Worm (Caenorhabditis elegans) whole organism, L4 larva: ENCODE measurements around the gene clec-204.

Experiments used
- D1046.2 ChIP-seq: fragments of 200-800 bp; sonication (Bioruptor generic); IDR thresholded peaks from 2 replicates; pipeline ENCODE4 v1.3.6; 2022; ENCODE audit warnings: missing genetic modification characterization, missing compliant biosample characterization
- F37D6.2 ChIP-seq: sonication (generic microtip); optimal IDR thresholded peaks from 2 replicates; lab custom pipeline; 2016; ENCODE audit warnings: mild to moderate bottlenecking, missing genetic modification characterization, missing compliant biosample characterization
- F44E2.7 ChIP-seq: fragments of 200-800 bp; sonication (Bioruptor generic); IDR thresholded peaks from 2 replicates; pipeline ENCODE4 v2.1.2; 2022; ENCODE audit warnings: missing genetic modification characterization, missing compliant biosample characterization
- F49E8.2 ChIP-seq: sonication (generic microtip); optimal IDR thresholded peaks from 2 replicates; lab custom pipeline; 2016; ENCODE audit warnings: missing compliant biosample characterization, mild to moderate bottlenecking, missing genetic modification characterization, borderline replicate concordance
- R02D3.7 ChIP-seq: fragments of 150-350 bp; sonication (generic microtip); optimal IDR thresholded peaks from 3 replicates; lab custom pipeline; 2014; ENCODE audit warnings: missing biosample characterization, missing genetic modification characterization
- T26A8.4 ChIP-seq: fragments of 200-800 bp; sonication (Bioruptor generic); IDR thresholded peaks from 2 replicates; pipeline ENCODE4 v1.3.6; 2022; ENCODE audit warnings: missing genetic modification characterization, missing compliant biosample characterization
- Y48G9A.11 ChIP-seq: fragments of 200-800 bp; sonication (Bioruptor generic); IDR thresholded peaks from 2 replicates; pipeline ENCODE4 v1.3.6; 2022; ENCODE audit warnings: missing genetic modification reagents, missing genetic modification characterization, missing compliant biosample characterization
- attf-4 ChIP-seq: sonication (generic microtip); optimal IDR thresholded peaks from 3 replicates; lab custom pipeline; 2017; ENCODE audit warnings: missing biosample characterization, missing genetic modification characterization
- ceh-20 ChIP-seq: fragments of 200-800 bp; sonication (Bioruptor generic); IDR thresholded peaks from 2 replicates; pipeline ENCODE4 v1.3.6; 2022; ENCODE audit warnings: missing genetic modification reagents, missing genetic modification characterization, missing compliant biosample characterization
- ceh-62 ChIP-seq: sonication (generic microtip); optimal IDR thresholded peaks from 2 replicates; lab custom pipeline; 2017; ENCODE audit warnings: missing biosample characterization, missing genetic modification characterization
- ces-1 ChIP-seq: fragments of 150-350 bp; sonication (generic microtip); optimal IDR thresholded peaks from 4 replicates; lab custom pipeline; 2014; ENCODE audit warnings: missing biosample characterization, missing genetic modification reagents, missing genetic modification characterization
- daf-12 ChIP-seq: fragments of 150-350 bp; optimal IDR thresholded peaks from 2 replicates; lab custom pipeline; 2014; ENCODE audit warnings: missing biosample characterization, missing genetic modification reagents, missing genetic modification characterization
- daf-16 ChIP-seq, 3 experiments: sonication (generic microtip); optimal IDR thresholded peaks; 2 replicates each; lab custom pipeline; 2016 to 2017; ENCODE audit warnings: missing genetic modification characterization in 3 of 3, missing genetic modification reagents in 3 of 3, mild to moderate bottlenecking in 2 of 3, missing compliant biosample characterization in 2 of 3, missing biosample characterization in 1 of 3, moderate library complexity in 1 of 3
- daf-19 ChIP-seq: fragments of 200-800 bp; sonication (Bioruptor generic); conservative IDR thresholded peaks from 2 replicates; pipeline ENCODE4 v1.3.6; 2022; ENCODE audit warnings: missing genetic modification characterization, missing compliant biosample characterization
- daf-8 ChIP-seq: fragments of 200-800 bp; sonication (Bioruptor generic); IDR thresholded peaks from 2 replicates; pipeline ENCODE4 v1.3.6; 2022; ENCODE audit warnings: missing genetic modification characterization, missing compliant biosample characterization
- dmd-6 ChIP-seq: fragments of 200-800 bp; sonication (Bioruptor generic); IDR thresholded peaks from 2 replicates; pipeline ENCODE4 v1.3.6; 2022; ENCODE audit warnings: missing genetic modification reagents, missing genetic modification characterization, missing compliant biosample characterization
- dmd-8 ChIP-seq: fragments of 200-800 bp; sonication (Bioruptor generic); IDR thresholded peaks from 2 replicates; pipeline ENCODE4 v1.3.6; 2022; ENCODE audit warnings: missing genetic modification characterization, missing compliant biosample characterization
- dmd-9 ChIP-seq: fragments of 200-800 bp; sonication (Bioruptor generic); IDR thresholded peaks from 2 replicates; pipeline ENCODE4 v1.3.6; 2022; ENCODE audit warnings: missing genetic modification reagents, missing genetic modification characterization, missing compliant biosample characterization
- dpl-1 ChIP-seq: fragments of 150-350 bp; optimal IDR thresholded peaks from 2 replicates; lab custom pipeline; 2014; ENCODE audit warnings: missing biosample characterization, missing genetic modification reagents, missing genetic modification characterization
- duxl-1 ChIP-seq: sonication (generic microtip); optimal IDR thresholded peaks from 2 replicates; lab custom pipeline; 2016; ENCODE audit warnings: mild to moderate bottlenecking, missing genetic modification characterization, moderate library complexity, missing compliant biosample characterization; ENCODE audit not compliant: poor library complexity
- fos-1 ChIP-seq: fragments of 150-350 bp; optimal IDR thresholded peaks from 2 replicates; lab custom pipeline; 2014; ENCODE audit warnings: missing biosample characterization, missing genetic modification characterization
- hlh-11 ChIP-seq: fragments of 200-800 bp; sonication (Bioruptor generic); optimal IDR thresholded peaks from 2 replicates; lab custom pipeline; 2018; ENCODE audit warnings: mild to moderate bottlenecking, missing genetic modification characterization, missing compliant biosample characterization
- lin-38 ChIP-seq: fragments of 200-800 bp; sonication (Bioruptor generic); IDR thresholded peaks from 2 replicates; pipeline ENCODE4 v1.3.6; 2022; ENCODE audit warnings: missing genetic modification reagents, missing genetic modification characterization, missing compliant biosample characterization
- lir-3 ChIP-seq: sonication (generic microtip); optimal IDR thresholded peaks from 2 replicates; lab custom pipeline; 2016; ENCODE audit warnings: mild to moderate bottlenecking, missing genetic modification characterization, missing compliant biosample characterization
- madf-5 ChIP-seq, 2 experiments: fragments of 200-800 bp; sonication (Bioruptor generic); IDR thresholded peaks; 2 replicates each; pipeline ENCODE4 v1.3.6; 2022; ENCODE audit warnings: missing compliant biosample characterization in 2 of 2, missing genetic modification characterization in 2 of 2
- mdl-1 ChIP-seq, 2 experiments: fragments of 150-350 bp in 1 of 2; sonication (generic microtip) in 1 of 2; optimal IDR thresholded peaks; 2 replicates each; lab custom pipeline; 2014 to 2017; ENCODE audit warnings: missing biosample characterization in 2 of 2, missing genetic modification characterization in 2 of 2
- mes-2 ChIP-seq: sonication (generic microtip); optimal IDR thresholded peaks from 2 replicates; lab custom pipeline; 2016; ENCODE audit warnings: missing genotype, mild to moderate bottlenecking, missing genetic modification characterization, missing compliant biosample characterization; ENCODE audit not compliant: poor library complexity, severe bottlenecking
- mxl-2 ChIP-seq: fragments of 200-800 bp; sonication (Bioruptor generic); conservative IDR thresholded peaks from 2 replicates; pipeline ENCODE4 v1.3.6; 2022; ENCODE audit warnings: missing genetic modification reagents, missing genetic modification characterization, missing compliant biosample characterization
- nhr-10 ChIP-seq: fragments of 150-350 bp; optimal IDR thresholded peaks from 2 replicates; lab custom pipeline; 2014; ENCODE audit warnings: missing biosample characterization, missing genetic modification characterization
- nhr-111 ChIP-seq: fragments of 200-800 bp; sonication (Bioruptor generic); optimal IDR thresholded peaks from 2 replicates; lab custom pipeline; 2018; ENCODE audit warnings: mild to moderate bottlenecking, missing genetic modification characterization, missing compliant biosample characterization
- nhr-25 ChIP-seq: sonication (generic microtip); optimal IDR thresholded peaks from 2 replicates; lab custom pipeline; 2017; ENCODE audit warnings: missing genetic modification characterization, mild to moderate bottlenecking, missing compliant biosample characterization, antibody characterized with exemption, moderate library complexity, borderline replicate concordance; ENCODE audit not compliant: insufficient read depth
- nhr-28 ChIP-seq: fragments of 150-350 bp; optimal IDR thresholded peaks from 2 replicates; lab custom pipeline; 2014; ENCODE audit warnings: missing biosample characterization, missing genetic modification characterization
- nhr-41 ChIP-seq: fragments of 200-800 bp; sonication (Bioruptor generic); IDR thresholded peaks from 2 replicates; pipeline ENCODE4 v1.3.6; 2022; ENCODE audit warnings: missing genetic modification reagents, missing genetic modification characterization, missing compliant biosample characterization
- nhr-77 ChIP-seq: fragments of 150-350 bp; optimal IDR thresholded peaks from 2 replicates; lab custom pipeline; 2014; ENCODE audit warnings: missing biosample characterization, missing genetic modification characterization
- php-3 ChIP-seq: fragments of 200-800 bp; sonication (Bioruptor generic); IDR thresholded peaks from 2 replicates; pipeline ENCODE4 v1.3.6; 2022; ENCODE audit warnings: missing genetic modification reagents, missing genetic modification characterization, missing compliant biosample characterization
- pqm-1 ChIP-seq: sonication (generic microtip); optimal IDR thresholded peaks from 2 replicates; lab custom pipeline; 2017; ENCODE audit warnings: missing biosample characterization, missing genetic modification characterization
- saeg-2 ChIP-seq: fragments of 200-800 bp; sonication (Bioruptor generic); IDR thresholded peaks from 2 replicates; pipeline ENCODE4 v1.3.6; 2022; ENCODE audit warnings: missing genetic modification reagents, missing genetic modification characterization, missing compliant biosample characterization
- sdz-12 ChIP-seq: fragments of 200-800 bp; sonication (Bioruptor generic); optimal IDR thresholded peaks from 2 replicates; lab custom pipeline; 2018; ENCODE audit warnings: mild to moderate bottlenecking, missing genetic modification characterization, missing compliant biosample characterization
- snpc-4 ChIP-seq: fragments of 150-350 bp; optimal IDR thresholded peaks from 2 replicates; lab custom pipeline; 2014; ENCODE audit warnings: missing biosample characterization, missing genetic modification characterization
- spr-1 ChIP-seq: sonication (generic microtip); optimal IDR thresholded peaks from 2 replicates; lab custom pipeline; 2016; ENCODE audit warnings: mild to moderate bottlenecking, missing genetic modification characterization, missing compliant biosample characterization
- tag-97 ChIP-seq: fragments of 200-800 bp; sonication (Bioruptor generic); IDR thresholded peaks from 2 replicates; pipeline ENCODE4 v1.3.6; 2022; ENCODE audit warnings: missing genetic modification characterization, missing compliant biosample characterization
- unc-62 ChIP-seq, 3 experiments: fragments of 150-350 bp in 1 of 3; sonication (generic microtip); optimal IDR thresholded peaks in 2 of 3; peaks in 1 of 3; 1 replicate in 1 of 3; 2 replicates in 2 of 3; lab custom pipeline; 2014 to 2017; ENCODE audit warnings: missing biosample characterization in 3 of 3, missing genetic modification characterization in 3 of 3, missing genetic modification reagents in 3 of 3, missing genotype in 1 of 3
- vab-7 ChIP-seq: fragments of 200-800 bp; sonication (Bioruptor generic); IDR thresholded peaks from 2 replicates; pipeline ENCODE4 v1.3.6; 2022; ENCODE audit warnings: missing genetic modification reagents, missing genetic modification characterization, missing compliant biosample characterization
- zip-11 ChIP-seq: fragments of 200-800 bp; sonication (Bioruptor generic); IDR thresholded peaks from 2 replicates; pipeline ENCODE4 v1.3.6; 2022; ENCODE audit warnings: missing genetic modification characterization, missing compliant biosample characterization
- zip-2 ChIP-seq: fragments of 150-350 bp; optimal IDR thresholded peaks from 2 replicates; lab custom pipeline; 2014; ENCODE audit warnings: missing biosample characterization, missing genetic modification characterization
- ztf-11 ChIP-seq: fragments of 150-350 bp; optimal IDR thresholded peaks from 2 replicates; lab custom pipeline; 2014; ENCODE audit warnings: missing biosample characterization, missing genetic modification characterization
- ztf-7 ChIP-seq: fragments of 150-350 bp; optimal IDR thresholded peaks from 2 replicates; lab custom pipeline; 2014; ENCODE audit warnings: missing biosample characterization, missing genetic modification characterization

clec-204 gene

ce11 chrV:1755589-1755988 is 1.4 kb upstream of the clec-204 start, which contains the start of gene ZK697.14:
ZK697.14 (minus strand) TSS chrV:1755689.
- TF ChIP-seq Y48G9A.11 (no peak), spr-1 (tag; lab: Kevin White, UChicago) (no peak), hlh-11 (tag; lab: Kevin White, UChicago) (no peak), nhr-41 (GFP tag; lab: Robert Waterston, UW) (no peak), snpc-4 (no peak), nhr-28 (tag; lab: Kevin White, UChicago) (no peak)

ce11 chrV:1756099-1756498 is 857 bp upstream of the clec-204 start:
- TF ChIP-seq ceh-20 (no peak), ces-1 (GFP tag; lab: Kevin White, UChicago) (no peak), php-3 (0 out of 2 replicates have a peak, but pooled peaks have one; percentile 13), dmd-6 (GFP tag; lab: Robert Waterston, UW) (peak; percentile 37; the same call in 1 of the 2 replicates), attf-4 (tag; lab: Kevin White, UChicago) (no peak), pqm-1 (peak; percentile 55), fos-1 (no peak), unc-62 (GFP tag; optimal IDR thresholded peaks at IDR 0.05 in 1 of 2; lab: Kevin White, UChicago) (peak in 1 of 2 experiments; percentile 70), unc-62 (tag; optimal IDR thresholded peaks at IDR 0.05; lab: Kevin White, UChicago) (no peak), dmd-9 (GFP tag; lab: Robert Waterston, UW) (no peak), duxl-1 (no peak)
- TF ChIP-seq, all 104 proteins: peak for 4

ce11 chrV:1760682-1761081 is 3.7 kb downstream of the clec-204 start, which contains the start of gene clec-205:
clec-205 (plus strand) TSS chrV:1760893.
- TF ChIP-seq nhr-25 (tag; lab: Kevin White, UChicago) (no peak), lir-3 (tag; lab: Kevin White, UChicago) (no peak), F44E2.7 (no peak), ztf-11 (tag; lab: Kevin White, UChicago) (no peak), daf-19 (no peak), ceh-62 (no peak), vab-7 (GFP tag; lab: Robert Waterston, UW) (no peak), nhr-41 (GFP tag; lab: Robert Waterston, UW) (no peak), Y48G9A.11 (no peak), F37D6.2 (tag; lab: Kevin White, UChicago) (no peak), nhr-28 (tag; lab: Kevin White, UChicago) (peak; percentile 39), sdz-12 (GFP tag; lab: Kevin White, UChicago) (no peak), mdl-1 (tag; optimal IDR thresholded peaks at IDR 0.05; lab: Kevin White, UChicago) (no peak), php-3 (no peak), nhr-77 (tag; lab: Kevin White, UChicago) (peak; percentile 1), mxl-2 (GFP tag; lab: Robert Waterston, UW) (no peak), lin-38 (GFP tag; lab: Robert Waterston, UW) (no peak), daf-12 (no peak), madf-5 (GFP tag; IDR thresholded peaks at IDR 0.05; lab: Robert Waterston, UW) (no peak), nhr-10 (tag; lab: Kevin White, UChicago) (no peak), zip-11 (GFP tag; lab: Robert Waterston, UW) (no peak), dpl-1 (GFP tag; lab: Kevin White, UChicago) (no peak), dmd-8 (GFP tag; lab: Robert Waterston, UW) (no peak), pqm-1 (peak; percentile 53), R02D3.7 (tag; lab: Kevin White, UChicago) (no peak), saeg-2 (GFP tag; lab: Robert Waterston, UW) (no peak), ces-1 (GFP tag; lab: Kevin White, UChicago) (no peak), D1046.2 (no peak), ztf-7 (tag; lab: Kevin White, UChicago) (no peak), F49E8.2 (tag; lab: Kevin White, UChicago) (no peak), daf-8 (no peak), hlh-11 (tag; lab: Kevin White, UChicago) (no peak), mes-2 (tag; lab: Kevin White, UChicago) (no peak), T26A8.4 (no peak), tag-97 (GFP tag; lab: Robert Waterston, UW) (no peak), dmd-9 (GFP tag; lab: Robert Waterston, UW) (no peak), nhr-111 (no peak), zip-2 (tag; lab: Kevin White, UChicago) (no peak), daf-16 (GFP tag; optimal IDR thresholded peaks at IDR 0.05; lab: Kevin White, UChicago) (no peak), daf-16 (tag; optimal IDR thresholded peaks at IDR 0.05; lab: Kevin White, UChicago) (peak; percentile 86)
